Fruit fly (Drosophila melanogaster): ENCODE measurements around the gene Wdr62.

The Wdr62 gene

dm6 chr2L:1887729-1888128, 3.3 kb downstream of the Wdr62 start:
- no peak for TF ChIP-seq D1 (tag; optimal IDR thresholded peaks at IDR 0.05)
- TF ChIP-seq rn (GFP tag; IDR thresholded peaks at IDR 0.05): no peak
- no peak for TF ChIP-seq Ets98B (GFP tag; IDR thresholded peaks at IDR 0.05)
- peak; percentile 41 for TF ChIP-seq CG9948 (tag; optimal IDR thresholded peaks at IDR 0.05)
- no peak for TF ChIP-seq CG12605 (GFP tag; IDR thresholded peaks at IDR 0.05)
- TF ChIP-seq CG17806 (tag; optimal IDR thresholded peaks at IDR 0.05): peak; percentile 53
- no peak for TF ChIP-seq fd96Ca (GFP tag; IDR thresholded peaks at IDR 0.05)
- peak; percentile 51 for TF ChIP-seq CG14655 (GFP tag; optimal IDR thresholded peaks at IDR 0.05)
- peak; percentile 52 for TF ChIP-seq Pif1B (GFP tag; optimal IDR thresholded peaks at IDR 0.05)
- TF ChIP-seq CG34367 (tag; optimal IDR thresholded peaks at IDR 0.05): peak; percentile 8
- TF ChIP-seq CG13204 (GFP tag; optimal IDR thresholded peaks at IDR 0.05): peak; percentile 63
- TF ChIP-seq CG32121 (GFP tag; IDR thresholded peaks at IDR 0.05): no peak
- peak; percentile 27 for TF ChIP-seq Snoo (tag; optimal IDR thresholded peaks at IDR 0.05)
- peak; percentile 56 for TF ChIP-seq CG15710 (tag; optimal IDR thresholded peaks at IDR 0.05)
- TF ChIP-seq Pif1A (GFP tag; optimal IDR thresholded peaks at IDR 0.05): peak; percentile 46
- TF ChIP-seq gl (tag; optimal IDR thresholded peaks at IDR 0.05): no peak
- TF ChIP-seq CG8159 (tag; optimal IDR thresholded peaks at IDR 0.05): peak; percentile 56
- TF ChIP-seq EcR (GFP tag; optimal IDR thresholded peaks at IDR 0.05): peak; percentile 29
- no peak for TF ChIP-seq CG4496 (GFP tag; IDR thresholded peaks at IDR 0.05)

dm6 chr2L:1901269-1901668, 16.8 kb downstream of the Wdr62 start:
- TF ChIP-seq EcR (GFP tag; optimal IDR thresholded peaks at IDR 0.05): peak; percentile 28
- TF ChIP-seq CG32121 (GFP tag; IDR thresholded peaks at IDR 0.05): no peak

- no peak for TF ChIP-seq CG12605 (GFP tag; IDR thresholded peaks at IDR 0.05)
- TF ChIP-seq CG34367 (tag; optimal IDR thresholded peaks at IDR 0.05): no peak
Observed at dm6 chr2L:1902243-1902642, 17.8 kb downstream of the Wdr62 start.

- no peak for TF ChIP-seq gl (tag; optimal IDR thresholded peaks at IDR 0.05)
- TF ChIP-seq CG14655 (GFP tag; optimal IDR thresholded peaks at IDR 0.05): no peak
- 0 out of 2 replicates have a peak, but pooled peaks have one; percentile 24 for TF ChIP-seq CG10348 (GFP tag; IDR thresholded peaks at IDR 0.05)
- TF ChIP-seq rn (GFP tag; IDR thresholded peaks at IDR 0.05): no peak
- TF ChIP-seq CG34367 (tag; optimal IDR thresholded peaks at IDR 0.05): no peak
- TF ChIP-seq CG32121 (GFP tag; IDR thresholded peaks at IDR 0.05): 0 out of 2 replicates have a peak, but pooled peaks have one; percentile 31
- TF ChIP-seq Ets98B (GFP tag; IDR thresholded peaks at IDR 0.05): no peak
- TF ChIP-seq CG8301 (tag; optimal IDR thresholded peaks at IDR 0.05): no peak
- peak; percentile 25; the same call in 1 of the 3 replicates for TF ChIP-seq fd96Ca (GFP tag; IDR thresholded peaks at IDR 0.05)
Observed at dm6 chr2L:1902904-1903303, 18.5 kb downstream of the Wdr62 start.

dm6 chr2L:1906326-1906725, 21.9 kb downstream of the Wdr62 start:
- TF ChIP-seq CG8301 (tag; optimal IDR thresholded peaks at IDR 0.05) (no peak), Pif1A (GFP tag; optimal IDR thresholded peaks at IDR 0.05) (no peak), CG17806 (tag; optimal IDR thresholded peaks at IDR 0.05) (no peak), CG32121 (GFP tag; IDR thresholded peaks at IDR 0.05) (no peak), CG4496 (GFP tag; IDR thresholded peaks at IDR 0.05) (no peak), CG10348 (GFP tag; IDR thresholded peaks at IDR 0.05) (no peak), EcR (GFP tag; optimal IDR thresholded peaks at IDR 0.05) (peak; percentile 7)

- TF ChIP-seq Ets98B (GFP tag; IDR thresholded peaks at IDR 0.05) (peak; percentile 38), fd96Ca (GFP tag; IDR thresholded peaks at IDR 0.05) (peak; percentile 52; the same call in 2 of the 3 replicates), CG13204 (GFP tag; optimal IDR thresholded peaks at IDR 0.05) (no peak), rn (GFP tag; IDR thresholded peaks at IDR 0.05) (no peak; the same call in 1 of the 2 replicates), D1 (tag; optimal IDR thresholded peaks at IDR 0.05) (no peak), Pif1B (GFP tag; optimal IDR thresholded peaks at IDR 0.05) (no peak), CG8159 (tag; optimal IDR thresholded peaks at IDR 0.05) (no peak), Snoo (tag; optimal IDR thresholded peaks at IDR 0.05) (peak; percentile 30), Pif1A (GFP tag; optimal IDR thresholded peaks at IDR 0.05) (no peak), CG4496 (GFP tag; IDR thresholded peaks at IDR 0.05) (0 out of 3 replicates have a peak, but pooled peaks have one; percentile 33), CG8301 (tag; optimal IDR thresholded peaks at IDR 0.05) (no peak), CG9948 (tag; optimal IDR thresholded peaks at IDR 0.05) (no peak), CG14655 (GFP tag; optimal IDR thresholded peaks at IDR 0.05) (no peak), CG10348 (GFP tag; IDR thresholded peaks at IDR 0.05) (no peak), CG15710 (tag; optimal IDR thresholded peaks at IDR 0.05) (no peak), EcR (GFP tag; optimal IDR thresholded peaks at IDR 0.05) (no peak)
Observed at dm6 chr2L:1907098-1907497, 22.7 kb downstream of the Wdr62 start.

- peak; percentile 4 for TF ChIP-seq EcR (GFP tag; optimal IDR thresholded peaks at IDR 0.05)
- TF ChIP-seq Snoo (tag; optimal IDR thresholded peaks at IDR 0.05): no peak
- TF ChIP-seq CG4496 (GFP tag; IDR thresholded peaks at IDR 0.05): no peak
- TF ChIP-seq CG8159 (tag; optimal IDR thresholded peaks at IDR 0.05): no peak
- TF ChIP-seq fd96Ca (GFP tag; IDR thresholded peaks at IDR 0.05): no peak
- no peak for TF ChIP-seq CG15710 (tag; optimal IDR thresholded peaks at IDR 0.05)
- peak; percentile 29; the same call in 1 of the 2 replicates for TF ChIP-seq CG12605 (GFP tag; IDR thresholded peaks at IDR 0.05)
- TF ChIP-seq CG34367 (tag; optimal IDR thresholded peaks at IDR 0.05): no peak
Observed at dm6 chr2L:1909681-1910080, 25.3 kb downstream of the Wdr62 start.

All from whole organism, pupa.